Worm (Caenorhabditis elegans): ENCODE measurements around the gene dhhc-13.

Gene dhhc-13

DNA sequence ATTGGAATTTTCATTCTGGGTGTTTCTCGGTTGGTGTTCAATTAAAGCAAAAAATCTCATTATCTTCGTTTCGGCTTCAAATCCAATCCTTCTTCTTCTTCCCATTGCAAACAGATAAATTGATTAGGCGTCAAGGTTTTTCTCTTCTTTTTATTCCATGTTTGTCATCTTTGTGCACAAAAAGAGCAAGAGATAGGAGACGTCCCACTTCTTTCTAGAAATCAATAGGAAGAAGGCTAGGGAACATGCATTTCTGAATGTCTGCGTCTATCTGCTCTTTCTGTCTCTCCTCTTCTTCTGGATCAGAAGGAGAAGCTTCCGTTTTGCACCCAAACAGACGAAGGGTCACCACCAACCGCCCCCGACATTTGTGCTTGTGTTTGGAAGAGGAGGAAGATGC lies 35.8 kb downstream of the dhhc-13 start (continued):
- peak; percentile 52 for TF ChIP-seq nhr-71 (tag; optimal IDR thresholded peaks at IDR 0.05)
- TF ChIP-seq unc-98 (GFP tag; IDR thresholded peaks at IDR 0.05), result no peak
- no peak for TF ChIP-seq C34B4.2 (tag; optimal IDR thresholded peaks at IDR 0.05)
- no peak for TF ChIP-seq efl-3 (GFP tag; optimal IDR thresholded peaks at IDR 0.05)
- peak in 1 of 2 experiments; percentile 36 for TF ChIP-seq lin-35 (GFP tag; optimal IDR thresholded peaks at IDR 0.05)
- TF ChIP-seq ceh-63 (GFP tag; optimal IDR thresholded peaks at IDR 0.05), result no peak
- no peak; the same call in 1 of the 2 replicates for TF ChIP-seq isw-1 (GFP tag; IDR thresholded peaks at IDR 0.05)
- TF ChIP-seq elt-2 (tag; optimal IDR thresholded peaks at IDR 0.05), result no peak
- TF ChIP-seq lin-15B (tag; optimal IDR thresholded peaks at IDR 0.05), result no peak
- no peak for TF ChIP-seq hpl-2 (GFP tag; optimal IDR thresholded peaks at IDR 0.05)
- TF ChIP-seq nhr-28 (tag; optimal IDR thresholded peaks at IDR 0.05), result no peak
- TF ChIP-seq zip-4 (GFP tag; optimal IDR thresholded peaks at IDR 0.05), result no peak
- no peak for TF ChIP-seq jun-1 (tag; optimal IDR thresholded peaks at IDR 0.05)
- no peak for TF ChIP-seq unc-62 (GFP tag; optimal IDR thresholded peaks at IDR 0.05)
- peak; percentile 57 for TF ChIP-seq tbx-2 (tag; optimal IDR thresholded peaks at IDR 0.05)
- TF ChIP-seq fkh-8 (tag; optimal IDR thresholded peaks at IDR 0.05), result peak; percentile 56
- TF ChIP-seq snpc-4 (tag; optimal IDR thresholded peaks at IDR 0.05), result no peak
- TF ChIP-seq zag-1 (tag; optimal IDR thresholded peaks at IDR 0.05), result peak; percentile 64
- no peak for TF ChIP-seq sox-4 (tag; optimal IDR thresholded peaks at IDR 0.05)
- no peak for TF ChIP-seq sptf-1 (tag; optimal IDR thresholded peaks at IDR 0.05)
- TF ChIP-seq lin-39 (tag; optimal IDR thresholded peaks at IDR 0.05), result no peak
- peak; percentile 43 for TF ChIP-seq irx-1 (tag; optimal IDR thresholded peaks at IDR 0.05)
- TF ChIP-seq C04F5.9 (tag; optimal IDR thresholded peaks at IDR 0.05), result no peak
- TF ChIP-seq efl-1 (optimal IDR thresholded peaks at IDR 0.05), result peak; percentile 9 to 18
- no peak for TF ChIP-seq efl-1 (GFP tag; optimal IDR thresholded peaks at IDR 0.05 in 1 of 2)
- peak; percentile 18 to 66 for TF ChIP-seq lsy-2 (tag; optimal IDR thresholded peaks at IDR 0.05)
- no peak for TF ChIP-seq hlh-4 (tag; optimal IDR thresholded peaks at IDR 0.05)
- TF ChIP-seq Y116A8C.19 (tag; optimal IDR thresholded peaks at IDR 0.05; ENCODE audit: borderline replicate concordance), result no peak
- TF ChIP-seq snu-23 (GFP tag; optimal IDR thresholded peaks at IDR 0.05), result peak; percentile 29
- no peak for TF ChIP-seq rnt-1 (tag; optimal IDR thresholded peaks at IDR 0.05)

DNA sequence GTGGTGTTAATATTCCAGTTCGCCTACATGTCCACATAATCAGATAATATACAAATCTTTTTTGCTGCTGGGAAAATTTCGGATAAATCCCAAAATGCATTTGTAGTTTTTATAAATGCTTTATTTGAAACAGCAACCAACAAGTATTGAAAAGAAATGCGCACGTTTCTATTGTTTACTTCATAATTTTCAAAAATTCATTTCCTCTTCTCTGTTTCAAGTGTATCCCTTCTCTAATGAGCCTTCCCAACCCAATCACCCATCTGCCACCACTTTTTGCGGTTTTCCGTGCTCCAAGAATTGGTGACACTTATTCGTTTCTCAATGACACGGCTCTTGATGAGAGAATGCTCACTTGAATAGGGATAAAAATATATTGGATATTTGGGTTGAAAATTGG lies 37.6 kb downstream of the dhhc-13 start:
- TF ChIP-seq pag-3 (tag; optimal IDR thresholded peaks at IDR 0.05; ENCODE audit: borderline replicate concordance, insufficient read depth) (no peak), fkh-4 (tag; optimal IDR thresholded peaks at IDR 0.05; ENCODE audit: borderline replicate concordance) (no peak), aha-1 (tag; optimal IDR thresholded peaks at IDR 0.05) (no peak), nhr-11 (tag; optimal IDR thresholded peaks at IDR 0.05) (no peak), jun-1 (tag; optimal IDR thresholded peaks at IDR 0.05) (no peak), nhr-71 (tag; optimal IDR thresholded peaks at IDR 0.05) (no peak), lir-3 (tag; optimal IDR thresholded peaks at IDR 0.05; ENCODE audit: poor library complexity) (no peak), mab-9 (GFP tag; IDR thresholded peaks at IDR 0.05) (no peak), mef-2 (tag; optimal IDR thresholded peaks at IDR 0.05) (no peak), mep-1 (tag; optimal IDR thresholded peaks at IDR 0.05) (no peak), nhr-47 (tag; optimal IDR thresholded peaks at IDR 0.05) (no peak), C04F5.9 (tag; optimal IDR thresholded peaks at IDR 0.05) (no peak), unc-130 (tag; optimal IDR thresholded peaks at IDR 0.05) (no peak), skn-1 (tag; optimal IDR thresholded peaks at IDR 0.05) (no peak), efl-1 (optimal IDR thresholded peaks at IDR 0.05) (no peak), efl-1 (GFP tag; optimal IDR thresholded peaks at IDR 0.05 in 1 of 2) (no peak), alr-1 (tag; optimal IDR thresholded peaks at IDR 0.05; ENCODE audit: borderline replicate concordance) (no peak), ceh-90 (tag; optimal IDR thresholded peaks at IDR 0.05) (no peak), hpl-2 (GFP tag; optimal IDR thresholded peaks at IDR 0.05) (no peak), zip-4 (GFP tag; optimal IDR thresholded peaks at IDR 0.05) (no peak), sup-37 (GFP tag; optimal IDR thresholded peaks at IDR 0.05) (no peak)

All from whole organism, L1 larva.